Fruit fly (Drosophila melanogaster) whole organism, embryonic: ENCODE data around the gene CG43251.
A peak's percentile ranks its signal among the peaks of the same experiment; 100 is the strongest.

Source experiments
- Aef1 ChIP-seq: fragments of 200-800 bp; sonication (Bioruptor generic); IDR thresholded peaks from 3 replicates; pipeline ENCODE4 v1.3.6; 2022; ENCODE audit warnings: missing biosample characterization, missing genetic modification characterization
- Bteb2 ChIP-seq: fragments of 200-800 bp; sonication (Bioruptor generic); optimal IDR thresholded peaks from 2 replicates; lab custom pipeline; 2016; ENCODE audit warnings: missing biosample characterization, missing genetic modification characterization
- CG10366 ChIP-seq: fragments of 200-800 bp; sonication (Bioruptor generic); IDR thresholded peaks from 2 replicates; pipeline ENCODE4 v1.3.6; 2022; ENCODE audit warnings: missing biosample characterization, missing genetic modification characterization
- CG12659 ChIP-seq: fragments of 200-800 bp; sonication (Bioruptor generic); optimal IDR thresholded peaks from 3 replicates; lab custom pipeline; 2017; ENCODE audit warnings: mild to moderate bottlenecking, missing biosample characterization, missing genetic modification reagents, missing genetic modification characterization
- CG13123 ChIP-seq: fragments of 200-800 bp; sonication (Bioruptor generic); optimal IDR thresholded peaks from 2 replicates; lab custom pipeline; 2016; ENCODE audit warnings: missing biosample characterization, missing genetic modification characterization
- CG13296 ChIP-seq: fragments of 200-800 bp; sonication (Bioruptor generic); optimal IDR thresholded peaks from 3 replicates; lab custom pipeline; 2018; ENCODE audit warnings: missing biosample characterization, mild to moderate bottlenecking, missing genetic modification characterization
- CG16813 ChIP-seq: fragments of 200-800 bp; sonication (Bioruptor generic); IDR thresholded peaks from 3 replicates; pipeline ENCODE4 v1.3.6; 2022; ENCODE audit warnings: missing biosample characterization, missing genetic modification characterization; ENCODE audit not compliant: partially characterized antibody
- CG17568 ChIP-seq: fragments of 200-800 bp; sonication (Bioruptor generic); optimal IDR thresholded peaks from 2 replicates; lab custom pipeline; 2018; ENCODE audit warnings: missing biosample characterization, mild to moderate bottlenecking, missing genetic modification characterization, moderate library complexity
- CG18476 ChIP-seq: fragments of 200-800 bp; sonication (Bioruptor generic); optimal IDR thresholded peaks from 2 replicates; lab custom pipeline; 2016; ENCODE audit warnings: missing biosample characterization, mild to moderate bottlenecking, missing genetic modification characterization
- CG2199 ChIP-seq: fragments of 200-800 bp; sonication (Bioruptor generic); IDR thresholded peaks from 3 replicates; pipeline ENCODE4 v1.3.6; 2022; ENCODE audit warnings: missing biosample characterization, missing genetic modification characterization
- CG2712 ChIP-seq: fragments of 200-800 bp; optimal IDR thresholded peaks from 3 replicates; lab custom pipeline; 2019; ENCODE audit warnings: missing biosample characterization, mild to moderate bottlenecking, missing genetic modification characterization, moderate library complexity
- CG2889 ChIP-seq: fragments of 200-800 bp; sonication (Bioruptor generic); IDR thresholded peaks from 3 replicates; pipeline ENCODE4 v1.3.6; 2022; ENCODE audit warnings: missing biosample characterization, missing genetic modification characterization
- CG31441 ChIP-seq: fragments of 200-800 bp; sonication (Bioruptor generic); IDR thresholded peaks from 2 replicates; pipeline ENCODE4 v1.3.6; 2022; ENCODE audit warnings: missing biosample characterization, missing genetic modification characterization
- CG3163 ChIP-seq: fragments of 200-800 bp; sonication (Bioruptor generic); optimal IDR thresholded peaks from 3 replicates; lab custom pipeline; 2016; ENCODE audit warnings: missing biosample characterization, missing genetic modification characterization
- CG32532 ChIP-seq: fragments of 200-800 bp; sonication (Bioruptor generic); IDR thresholded peaks from 2 replicates; pipeline ENCODE4 v1.3.6; 2022; ENCODE audit warnings: missing biosample characterization, missing genetic modification characterization
- CG32772 ChIP-seq: fragments of 200-800 bp; sonication (Bioruptor generic); IDR thresholded peaks from 2 replicates; pipeline ENCODE4 v1.3.6; 2022; ENCODE audit warnings: missing biosample characterization, missing genetic modification characterization
- CG4617 ChIP-seq: fragments of 200-800 bp; sonication (Bioruptor generic); optimal IDR thresholded peaks from 3 replicates; lab custom pipeline; 2016; ENCODE audit warnings: missing biosample characterization, missing genetic modification characterization, borderline replicate concordance
- CG7839 ChIP-seq: fragments of 200-800 bp; sonication (Bioruptor generic); optimal IDR thresholded peaks from 3 replicates; lab custom pipeline; 2018; ENCODE audit warnings: missing biosample characterization, mild to moderate bottlenecking, missing genetic modification characterization, moderate library complexity
- CG7963 ChIP-seq: fragments of 200-800 bp; sonication (Bioruptor generic); IDR thresholded peaks from 3 replicates; pipeline ENCODE4 v1.3.6; 2022; ENCODE audit warnings: missing biosample characterization, missing genetic modification characterization; ENCODE audit not compliant: partially characterized antibody
- CG8359 ChIP-seq: fragments of 200-800 bp; sonication (Bioruptor generic); optimal IDR thresholded peaks from 2 replicates; lab custom pipeline; 2017; ENCODE audit warnings: missing biosample characterization, mild to moderate bottlenecking, missing genetic modification characterization, borderline replicate concordance
- CG8478 ChIP-seq: fragments of >200 bp; optimal IDR thresholded peaks from 2 replicates; lab custom pipeline; 2018
- Camta ChIP-seq: fragments of 200-800 bp; sonication (Bioruptor generic); optimal IDR thresholded peaks from 2 replicates; lab custom pipeline; 2016; ENCODE audit warnings: missing biosample characterization, missing genetic modification characterization
- D ChIP-seq, 2 experiments: fragments of 200-800 bp in 1 of 2; fragments of >200 bp in 1 of 2; sonication (Bioruptor generic) in 1 of 2; optimal IDR thresholded peaks; 2 replicates in 1 of 2; 3 replicates in 1 of 2; lab custom pipeline; 2017; ENCODE audit warnings: mild to moderate bottlenecking in 1 of 2, missing biosample characterization in 1 of 2, missing genetic modification characterization in 1 of 2, missing genetic modification reagents in 1 of 2
- Dbx ChIP-seq: fragments of 200-800 bp; sonication (Bioruptor generic); IDR thresholded peaks from 3 replicates; pipeline ENCODE4 v1.3.6; 2022; ENCODE audit warnings: missing biosample characterization, missing genetic modification characterization
- Dek ChIP-seq: fragments of 200-800 bp; sonication (Bioruptor generic); optimal IDR thresholded peaks from 3 replicates; lab custom pipeline; 2019; ENCODE audit warnings: missing biosample characterization, mild to moderate bottlenecking, missing genetic modification characterization, moderate library complexity
- Doc3 ChIP-seq: fragments of 200-800 bp; sonication (Bioruptor generic); IDR thresholded peaks from 3 replicates; pipeline ENCODE4 v1.3.6; 2022; ENCODE audit warnings: missing biosample characterization, missing genetic modification characterization; ENCODE audit not compliant: partially characterized antibody
- Eip74EF ChIP-seq, 2 experiments: fragments of 200-800 bp in 1 of 2; fragments of >200 bp in 1 of 2; sonication (Bioruptor generic) in 1 of 2; optimal IDR thresholded peaks; 2 replicates each; lab custom pipeline; 2017 to 2019; ENCODE audit warnings: missing biosample characterization in 2 of 2, missing genetic modification characterization in 2 of 2, mild to moderate bottlenecking in 1 of 2, moderate library complexity in 1 of 2
- Fer1 ChIP-seq: fragments of 200-800 bp; sonication (Bioruptor generic); optimal IDR thresholded peaks from 2 replicates; lab custom pipeline; 2017; ENCODE audit warnings: missing biosample characterization, mild to moderate bottlenecking, missing genetic modification characterization
- GATAe ChIP-seq: fragments of 200-800 bp; sonication (Bioruptor generic); conservative IDR thresholded peaks from 2 replicates; pipeline ENCODE4 v1.3.6; 2022; ENCODE audit warnings: missing biosample characterization, missing genetic modification characterization
- Opbp ChIP-seq: fragments of 200-800 bp; sonication (Bioruptor generic); IDR thresholded peaks from 3 replicates; pipeline ENCODE4 v1.3.6; 2022; ENCODE audit warnings: missing biosample characterization, missing genetic modification characterization; ENCODE audit not compliant: partially characterized antibody
- Usf ChIP-seq: fragments of 200-800 bp; sonication (Bioruptor generic); optimal IDR thresholded peaks from 2 replicates; lab custom pipeline; 2017; ENCODE audit warnings: missing genotype, missing biosample characterization, missing genetic modification characterization
- Vsx1 ChIP-seq: fragments of 200-800 bp; sonication (Bioruptor generic); optimal IDR thresholded peaks from 2 replicates; lab custom pipeline; 2017; ENCODE audit warnings: missing biosample characterization, mild to moderate bottlenecking, missing genetic modification characterization, missing genetic modification reagents
- Xrp1 ChIP-seq: fragments of 200-800 bp; sonication (Bioruptor generic); IDR thresholded peaks from 2 replicates; pipeline ENCODE4 v1.3.6; 2022; ENCODE audit warnings: missing biosample characterization, missing genetic modification characterization
- abd-A ChIP-seq: fragments of 200-800 bp; sonication (Bioruptor generic); optimal IDR thresholded peaks from 3 replicates; lab custom pipeline; 2019; ENCODE audit warnings: missing biosample characterization, mild to moderate bottlenecking, missing genetic modification characterization, moderate library complexity
- al ChIP-seq: fragments of 200-800 bp; sonication (Bioruptor generic); IDR thresholded peaks from 2 replicates; pipeline ENCODE4 v1.3.6; 2022; ENCODE audit warnings: missing biosample characterization, missing genetic modification characterization
- amos ChIP-seq: fragments of 200-800 bp; sonication (Bioruptor generic); IDR thresholded peaks from 2 replicates; pipeline ENCODE4 v1.3.6; 2022; ENCODE audit warnings: missing biosample characterization, missing genetic modification characterization; ENCODE audit not compliant: partially characterized antibody
- bowl ChIP-seq: fragments of 200-800 bp; sonication (Bioruptor generic); IDR thresholded peaks from 2 replicates; pipeline ENCODE4 v1.3.6; 2022; ENCODE audit warnings: missing biosample characterization, missing genetic modification characterization
- cas ChIP-seq: fragments of 200-800 bp; sonication (Bioruptor generic); IDR thresholded peaks from 2 replicates; pipeline ENCODE4 v1.3.6; 2022; ENCODE audit warnings: missing biosample characterization, missing genetic modification characterization
- chinmo ChIP-seq: fragments of 200-800 bp; sonication (Bioruptor generic); IDR thresholded peaks from 4 replicates; pipeline ENCODE4 v1.3.6; 2022; ENCODE audit warnings: missing biosample characterization, missing genetic modification characterization; ENCODE audit not compliant: partially characterized antibody
- dmrt99B ChIP-seq: fragments of 200-800 bp; sonication (Bioruptor generic); optimal IDR thresholded peaks from 2 replicates; lab custom pipeline; 2018; ENCODE audit warnings: missing biosample characterization, mild to moderate bottlenecking, missing genetic modification characterization, moderate library complexity
- fru ChIP-seq: fragments of >200 bp; optimal IDR thresholded peaks from 2 replicates; lab custom pipeline; 2017
- hkb ChIP-seq, 2 experiments: fragments of 200-800 bp in 1 of 2; fragments of >200 bp in 1 of 2; sonication (Bioruptor generic) in 1 of 2; IDR thresholded peaks in 1 of 2; optimal IDR thresholded peaks in 1 of 2; 2 replicates each; pipeline versions ENCODE4 v1.3.6 to Lab custom; 2017 to 2022; ENCODE audit warnings: missing biosample characterization in 1 of 2, missing genetic modification characterization in 1 of 2
- rib ChIP-seq: fragments of 200-800 bp; sonication (Bioruptor generic); IDR thresholded peaks from 2 replicates; pipeline ENCODE4 v1.3.6; 2022; ENCODE audit warnings: missing biosample characterization, missing genetic modification characterization
- seq ChIP-seq: fragments of 200-800 bp; sonication (Bioruptor generic); IDR thresholded peaks from 2 replicates; pipeline ENCODE4 v1.3.6; 2022; ENCODE audit warnings: missing biosample characterization, missing genetic modification characterization
- wek ChIP-seq: fragments of 200-800 bp; sonication (Bioruptor generic); optimal IDR thresholded peaks from 3 replicates; lab custom pipeline; 2018; ENCODE audit warnings: missing biosample characterization, mild to moderate bottlenecking, missing genetic modification characterization, moderate library complexity
- zen2 ChIP-seq: fragments of 200-800 bp; sonication (Bioruptor generic); IDR thresholded peaks from 3 replicates; pipeline ENCODE4 v1.3.6; 2022; ENCODE audit warnings: missing biosample characterization, missing genetic modification characterization; ENCODE audit not compliant: partially characterized antibody

Gene CG43251

dm6 chr3L:20784812-20785671 is 26.4 kb downstream of the CG43251 start (continued):
- TF ChIP-seq CG12659 (GFP tag; lab: Kevin White, UChicago) (peak; percentile 60), D (optimal IDR thresholded peaks at IDR 0.05; lab: Kevin White, UChicago) (no peak), D (GFP tag; optimal IDR thresholded peaks at IDR 0.05; lab: Kevin White, UChicago) (peak; percentile 41), Usf (GFP tag; lab: Kevin White, UChicago) (no peak), Opbp (GFP tag; lab: Robert Waterston, UW) (peak; percentile 68; the same call in 2 of the 3 replicates), al (no peak), CG4617 (GFP tag; lab: Kevin White, UChicago) (no peak), Doc3 (no peak), Dek (peak; percentile 67), CG13123 (GFP tag; lab: Kevin White, UChicago) (no peak), chinmo (GFP tag; lab: Robert Waterston, UW) (peak; percentile 79; the same call in 3 of the 4 replicates), Aef1 (GFP tag; lab: Robert Waterston, UW) (no peak), seq (GFP tag; lab: Robert Waterston, UW) (peak; percentile 41; the same call in 1 of the 2 replicates), rib (GFP tag; lab: Robert Waterston, UW) (peak; percentile 49; the same call in 1 of the 2 replicates), CG18476 (peak; percentile 17), CG32772 (GFP tag; lab: Robert Waterston, UW) (no peak), CG32532 (GFP tag; lab: Robert Waterston, UW) (peak; percentile 46; the same call in 1 of the 2 replicates), CG16813 (peak; percentile 23; the same call in 1 of the 3 replicates), CG7839 (peak; percentile 50), Vsx1 (GFP tag; lab: Kevin White, UChicago) (peak; percentile 13), wek (GFP tag; lab: Kevin White, UChicago) (no peak), CG17568 (GFP tag; lab: Kevin White, UChicago) (no peak), CG2712 (peak; percentile 56), Bteb2 (no peak), CG8359 (no peak), Fer1 (GFP tag; lab: Kevin White, UChicago) (peak; percentile 51), CG7963 (GFP tag; lab: Robert Waterston, UW) (no peak), CG10366 (no peak), GATAe (GFP tag; lab: Robert Waterston, UW) (no peak), fru (no peak), zen2 (no peak), Xrp1 (GFP tag; lab: Robert Waterston, UW) (no peak; the same call in 1 of the 2 replicates), Dbx (GFP tag; lab: Robert Waterston, UW) (peak; percentile 69; the same call in 2 of the 3 replicates), CG13296 (peak; percentile 27), abd-A (tag; lab: Kevin White, UChicago) (no peak), Camta (no peak), bowl (GFP tag; lab: Robert Waterston, UW) (no peak), dmrt99B (peak; percentile 37), Eip74EF (GFP tag; optimal IDR thresholded peaks at IDR 0.05; lab: Kevin White, UChicago) (peak in 1 of 2 experiments; percentile 56), CG31441 (GFP tag; lab: Robert Waterston, UW) (peak; percentile 33; the same call in 1 of the 2 replicates), CG3163 (no peak), cas (GFP tag; lab: Robert Waterston, UW) (no peak), CG8478 (lab: Kevin White, UChicago) (no peak), hkb (optimal IDR thresholded peaks at IDR 0.05; lab: Kevin White, UChicago) (no peak), hkb (GFP tag; IDR thresholded peaks at IDR 0.05; lab: Robert Waterston, UW) (peak; percentile 48; the same call in 1 of the 2 replicates), amos (GFP tag; lab: Robert Waterston, UW) (peak; percentile 34; the same call in 1 of the 2 replicates), CG2889 (GFP tag; lab: Robert Waterston, UW) (no peak), CG2199 (GFP tag; lab: Robert Waterston, UW) (peak; percentile 81; the same call in 2 of the 3 replicates)
